Worm (Caenorhabditis elegans) whole organism, early embryonic: ENCODE results near the gene nape-1.

Experiments used
- B0310.2 ChIP-seq: sonication (generic microtip); optimal IDR thresholded peaks from 2 replicates; lab custom pipeline; 2016; ENCODE audit warnings: mild to moderate bottlenecking, missing genetic modification characterization, missing compliant biosample characterization
- ama-1 ChIP-seq: fragments of 150-350 bp; optimal IDR thresholded peaks from 2 replicates; lab custom pipeline; 2014
- ets-7 ChIP-seq: sonication (generic microtip); optimal IDR thresholded peaks from 2 replicates; lab custom pipeline; 2016; ENCODE audit warnings: missing genotype, missing genetic modification characterization, missing compliant biosample characterization
- hnd-1 ChIP-seq: sonication (generic microtip); optimal IDR thresholded peaks from 2 replicates; lab custom pipeline; 2016; ENCODE audit warnings: missing genetic modification characterization, missing compliant biosample characterization
- pes-1 ChIP-seq: fragments of 200-800 bp; sonication (Bioruptor generic); IDR thresholded peaks from 2 replicates; pipeline ENCODE4 v1.3.6; 2022; ENCODE audit warnings: missing genetic modification reagents, missing genetic modification characterization, missing compliant biosample characterization
- scrt-1 ChIP-seq: fragments of 200-800 bp; sonication (Bioruptor generic); IDR thresholded peaks from 2 replicates; pipeline ENCODE4 v1.3.6; 2022; ENCODE audit warnings: missing genetic modification characterization, missing compliant biosample characterization

- TF ChIP-seq hnd-1 (tag; lab: Kevin White, UChicago) (no peak), ama-1 (no peak), B0310.2 (tag; lab: Kevin White, UChicago) (no peak), ets-7 (tag; lab: Kevin White, UChicago) (no peak), scrt-1 (GFP tag; lab: Robert Waterston, UW) (no peak), pes-1 (GFP tag; lab: Robert Waterston, UW) (no peak)
Measured at ce11 chrIV:3752276-3752675, 11.6 kb upstream of the nape-1 start.
